Fruit fly (Drosophila melanogaster) whole organism, prepupa: ENCODE data around the gene kat-60L1.
A peak's percentile ranks its signal among the peaks of the same experiment; 100 is the strongest.

Experiments
- CG10631 ChIP-seq: fragments of 200-800 bp; sonication (Bioruptor generic); optimal IDR thresholded peaks from 2 replicates; lab custom pipeline; 2016; ENCODE audit warnings: missing biosample characterization, missing genetic modification characterization
- CG11294 ChIP-seq: fragments of 200-800 bp; sonication (Bioruptor generic); IDR thresholded peaks from 2 replicates; pipeline ENCODE4 v1.3.6; 2022; ENCODE audit warnings: missing biosample characterization, missing genetic modification characterization
- CG15336 ChIP-seq: fragments of 200-800 bp; sonication (Bioruptor generic); IDR thresholded peaks from 2 replicates; pipeline ENCODE4 v1.3.6; 2022; ENCODE audit warnings: missing biosample characterization, missing genetic modification characterization
- CG1621 ChIP-seq: fragments of 200-800 bp; sonication (Bioruptor generic); optimal IDR thresholded peaks from 3 replicates; lab custom pipeline; 2018; ENCODE audit warnings: missing biosample characterization, mild to moderate bottlenecking, missing genetic modification characterization
- CG16779 ChIP-seq: fragments of 200-800 bp; sonication (Bioruptor generic); optimal IDR thresholded peaks from 3 replicates; lab custom pipeline; 2017; ENCODE audit warnings: missing biosample characterization, mild to moderate bottlenecking, missing genetic modification characterization
- CG3032 ChIP-seq: fragments of 200-800 bp; optimal IDR thresholded peaks from 2 replicates; lab custom pipeline; 2019; ENCODE audit warnings: missing biosample characterization, mild to moderate bottlenecking, missing genetic modification characterization, moderate library complexity
- CG31627 ChIP-seq: fragments of 200-800 bp; sonication (Bioruptor generic); optimal IDR thresholded peaks from 3 replicates; lab custom pipeline; 2016; ENCODE audit warnings: missing biosample characterization, missing genetic modification characterization
- CG32006 ChIP-seq: fragments of 200-800 bp; sonication (Bioruptor generic); optimal IDR thresholded peaks from 3 replicates; lab custom pipeline; 2017; ENCODE audit warnings: missing biosample characterization, mild to moderate bottlenecking, missing genetic modification characterization
- CG3919 ChIP-seq: fragments of 200-800 bp; sonication (Bioruptor generic); optimal IDR thresholded peaks from 3 replicates; lab custom pipeline; 2016; ENCODE audit warnings: missing biosample characterization, missing genetic modification characterization
- CG6163 ChIP-seq: fragments of 200-800 bp; sonication (Bioruptor generic); IDR thresholded peaks from 3 replicates; pipeline ENCODE4 v1.3.6; 2022; ENCODE audit warnings: missing biosample characterization, missing genetic modification characterization
- CG6276 ChIP-seq: fragments of 200-800 bp; sonication (Bioruptor generic); optimal IDR thresholded peaks from 2 replicates; lab custom pipeline; 2017; ENCODE audit warnings: missing biosample characterization, mild to moderate bottlenecking, missing genetic modification characterization
- CG6808 ChIP-seq: fragments of 200-800 bp; sonication (Bioruptor generic); optimal IDR thresholded peaks from 3 replicates; lab custom pipeline; 2017; ENCODE audit warnings: missing biosample characterization, missing genetic modification characterization, mild to moderate bottlenecking, moderate library complexity, missing genetic modification reagents
- CG6854 ChIP-seq: fragments of 200-800 bp; sonication (Bioruptor generic); optimal IDR thresholded peaks from 2 replicates; lab custom pipeline; 2017; ENCODE audit warnings: missing biosample characterization, mild to moderate bottlenecking, missing genetic modification characterization
- CG8119 ChIP-seq: fragments of 200-800 bp; sonication (Bioruptor generic); IDR thresholded peaks from 3 replicates; pipeline ENCODE4 v1.3.6; 2022; ENCODE audit warnings: missing biosample characterization, missing genetic modification characterization
- Eip75B ChIP-seq: fragments of 200-800 bp; sonication (Bioruptor generic); optimal IDR thresholded peaks from 3 replicates; lab custom pipeline; 2016; ENCODE audit warnings: missing biosample characterization, missing genetic modification characterization
- Eip78C ChIP-seq: fragments of 200-800 bp; sonication (Bioruptor generic); peaks from one replicate; lab custom pipeline; 2016; ENCODE audit warnings: missing biosample characterization, missing genetic modification characterization
- Ets96B ChIP-seq: fragments of 200-800 bp; optimal IDR thresholded peaks from 2 replicates; lab custom pipeline; 2019; ENCODE audit warnings: missing biosample characterization, mild to moderate bottlenecking, missing genetic modification characterization, moderate library complexity
- Gug ChIP-seq: fragments of 200-800 bp; sonication (Bioruptor generic); IDR thresholded peaks from 2 replicates; pipeline ENCODE4 v1.3.6; 2022; ENCODE audit warnings: missing biosample characterization, missing genetic modification characterization
- Hr38 ChIP-seq: sonication (Bioruptor generic); optimal IDR thresholded peaks from 2 replicates; lab custom pipeline; 2016; ENCODE audit warnings: missing biosample characterization, missing genetic modification characterization
- Hr4 ChIP-seq: fragments of 200-800 bp; sonication (Bioruptor generic); optimal IDR thresholded peaks from 3 replicates; lab custom pipeline; 2016; ENCODE audit warnings: missing biosample characterization, missing genetic modification characterization
- Lpt ChIP-seq: fragments of 200-800 bp; sonication (Bioruptor generic); optimal IDR thresholded peaks from 3 replicates; lab custom pipeline; 2016; ENCODE audit warnings: missing biosample characterization, missing genetic modification characterization
- Met ChIP-seq: fragments of 200-800 bp; sonication (Bioruptor generic); optimal IDR thresholded peaks from 3 replicates; lab custom pipeline; 2016; ENCODE audit warnings: missing biosample characterization, missing genetic modification characterization
- Smox ChIP-seq: fragments of 200-800 bp; sonication (Bioruptor generic); optimal IDR thresholded peaks from 3 replicates; lab custom pipeline; 2016; ENCODE audit warnings: missing biosample characterization, missing genetic modification characterization
- Sox102F ChIP-seq: fragments of 200-800 bp; sonication (Bioruptor generic); optimal IDR thresholded peaks from 2 replicates; lab custom pipeline; 2016; ENCODE audit warnings: missing biosample characterization, mild to moderate bottlenecking, missing genetic modification characterization
- Sox14 ChIP-seq: fragments of 200-800 bp; sonication (Bioruptor generic); optimal IDR thresholded peaks from 3 replicates; lab custom pipeline; 2016; ENCODE audit warnings: missing biosample characterization, missing genetic modification characterization
- achi ChIP-seq: fragments of 200-800 bp; sonication (Bioruptor generic); optimal IDR thresholded peaks from 3 replicates; lab custom pipeline; 2016; ENCODE audit warnings: missing biosample characterization, missing genetic modification characterization
- acj6 ChIP-seq: fragments of 200-800 bp; sonication (Bioruptor generic); optimal IDR thresholded peaks from 3 replicates; lab custom pipeline; 2016; ENCODE audit warnings: missing biosample characterization, missing genetic modification characterization
- cyc ChIP-seq: fragments of 200-800 bp; sonication (Bioruptor generic); optimal IDR thresholded peaks from 3 replicates; lab custom pipeline; 2016; ENCODE audit warnings: missing biosample characterization, missing genetic modification characterization
- dsx ChIP-seq: fragments of 200-800 bp; optimal IDR thresholded peaks from 3 replicates; lab custom pipeline; 2019; ENCODE audit warnings: missing biosample characterization, mild to moderate bottlenecking, missing genetic modification characterization, moderate library complexity; ENCODE audit not compliant: poor library complexity, severe bottlenecking
- eg ChIP-seq: fragments of 200-800 bp; sonication (Bioruptor generic); IDR thresholded peaks from 3 replicates; pipeline ENCODE4 v1.3.6; 2022; ENCODE audit warnings: missing biosample characterization, missing genetic modification characterization
- esn ChIP-seq: fragments of 200-800 bp; sonication (Bioruptor generic); optimal IDR thresholded peaks from 2 replicates; lab custom pipeline; 2016; ENCODE audit warnings: missing biosample characterization, mild to moderate bottlenecking, missing genetic modification characterization, moderate library complexity
- fd59A ChIP-seq: fragments of 200-800 bp; sonication (Bioruptor generic); optimal IDR thresholded peaks from 2 replicates; lab custom pipeline; 2017; ENCODE audit warnings: missing biosample characterization, mild to moderate bottlenecking, missing genetic modification characterization, missing genetic modification reagents
- fd85E ChIP-seq: fragments of 200-800 bp; sonication (Bioruptor generic); optimal IDR thresholded peaks from 3 replicates; lab custom pipeline; 2016; ENCODE audit warnings: missing biosample characterization, missing genetic modification characterization
- fkh ChIP-seq: fragments of 200-800 bp; sonication (Bioruptor generic); optimal IDR thresholded peaks from 3 replicates; lab custom pipeline; 2017; ENCODE audit warnings: missing biosample characterization, mild to moderate bottlenecking, missing genetic modification characterization, moderate library complexity
- pdm3 ChIP-seq: fragments of 200-800 bp; sonication (Bioruptor generic); optimal IDR thresholded peaks from 3 replicates; lab custom pipeline; 2016; ENCODE audit warnings: missing biosample characterization, missing genetic modification characterization
- salr ChIP-seq, 2 experiments: fragments of 200-800 bp; sonication (Bioruptor generic); optimal IDR thresholded peaks; 3 replicates each; lab custom pipeline; 2016 to 2018; ENCODE audit warnings: missing biosample characterization in 2 of 2, missing genetic modification characterization in 2 of 2, mild to moderate bottlenecking in 1 of 2
- spab ChIP-seq: fragments of 200-800 bp; sonication (Bioruptor generic); optimal IDR thresholded peaks from 2 replicates; lab custom pipeline; 2017; ENCODE audit warnings: missing biosample characterization, mild to moderate bottlenecking, missing genetic modification characterization, missing genetic modification reagents
- ss ChIP-seq, 2 experiments: fragments of 200-800 bp; sonication (Bioruptor generic); optimal IDR thresholded peaks; 2 replicates in 1 of 2; 3 replicates in 1 of 2; lab custom pipeline; 2017 to 2018; ENCODE audit warnings: mild to moderate bottlenecking in 2 of 2, missing biosample characterization in 2 of 2, missing genetic modification characterization in 2 of 2, moderate library complexity in 1 of 2
- topi ChIP-seq: fragments of 200-800 bp; sonication (Bioruptor generic); optimal IDR thresholded peaks from 3 replicates; lab custom pipeline; 2016; ENCODE audit warnings: missing biosample characterization, missing genetic modification characterization

The kat-60L1 gene

dm6 chr3R:5801703-5802436 lies 20.3 kb downstream of the kat-60L1 start, which contains the start of gene CG11000:
Gene CG11000, plus strand, starts transcription at chr3R:5802328.
- TF ChIP-seq CG10631 (no peak), Eip75B (GFP tag; lab: Kevin White, UChicago) (no peak), topi (GFP tag; lab: Kevin White, UChicago) (no peak), Eip78C (GFP tag; lab: Kevin White, UChicago) (no peak)

- TF ChIP-seq CG1621 (tag; lab: Kevin White, UChicago) (peak; percentile 4), eg (GFP tag; lab: Robert Waterston, UW) (peak; percentile 39; the same call in 1 of the 3 replicates), CG31627 (no peak), pdm3 (no peak), CG15336 (GFP tag; lab: Robert Waterston, UW) (0 out of 2 replicates have a peak, but pooled peaks have one; percentile 32), ss (GFP tag; optimal IDR thresholded peaks at IDR 0.05; lab: Kevin White, UChicago) (peak in 1 of 2 experiments; percentile 83), CG6163 (GFP tag; lab: Robert Waterston, UW) (0 out of 3 replicates have a peak, but pooled peaks have one; percentile 23), Eip78C (GFP tag; lab: Kevin White, UChicago) (peak; percentile 59)
Measured at dm6 chr3R:5813157-5813659, 31.6 kb downstream of the kat-60L1 start, which contains the start of gene CG42675. Gene CG42675, plus strand, starts transcription at chr3R:5813609.

dm6 chr3R:5821243-5821642 lies 39.7 kb downstream of the kat-60L1 start, which contains the start of gene Hpr1:
Gene Hpr1, minus strand, starts transcription at chr3R:5821440.
- TF ChIP-seq Eip75B (GFP tag; lab: Kevin White, UChicago) (no peak), fkh (no peak), eg (GFP tag; lab: Robert Waterston, UW) (no peak), cyc (GFP tag; lab: Kevin White, UChicago) (no peak), Eip78C (GFP tag; lab: Kevin White, UChicago) (peak; percentile 61)
- TF ChIP-seq, all 60 proteins: peak for 1

dm6 chr3R:5821750-5822149 lies 40.2 kb downstream of the kat-60L1 start, which contains the start of gene CG46303:
Gene CG46303, plus strand, starts transcription at chr3R:5821972.
- TF ChIP-seq CG3919 (GFP tag; lab: Kevin White, UChicago) (no peak), Lpt (no peak), Sox102F (GFP tag; lab: Kevin White, UChicago) (no peak), CG6276 (GFP tag; lab: Kevin White, UChicago) (no peak)
- TF ChIP-seq, all 60 proteins: peak for 0

- TF ChIP-seq esn (GFP tag; lab: Kevin White, UChicago), result peak; percentile 78
- TF ChIP-seq dsx, result peak; percentile 46
- no peak for TF ChIP-seq Hr38 (GFP tag; lab: Kevin White, UChicago)
- TF ChIP-seq CG31627, result peak; percentile 60
- TF ChIP-seq cyc (GFP tag; lab: Kevin White, UChicago), result peak; percentile 67
- no peak for TF ChIP-seq salr (GFP tag; optimal IDR thresholded peaks at IDR 0.05; lab: Kevin White, UChicago)
- no peak for TF ChIP-seq spab (GFP tag; lab: Kevin White, UChicago)
- TF ChIP-seq Ets96B, result peak; percentile 67
- peak; percentile 73 for TF ChIP-seq acj6 (GFP tag; lab: Kevin White, UChicago)
- no peak for TF ChIP-seq fd85E (GFP tag; lab: Kevin White, UChicago)
- TF ChIP-seq Eip78C (GFP tag; lab: Kevin White, UChicago), result peak; percentile 88
- peak; percentile 44; the same call in 1 of the 3 replicates for TF ChIP-seq eg (GFP tag; lab: Robert Waterston, UW)
- TF ChIP-seq Sox14 (GFP tag; lab: Kevin White, UChicago), result peak; percentile 70
- no peak for TF ChIP-seq Smox (GFP tag; lab: Kevin White, UChicago)
- TF ChIP-seq achi, result peak; percentile 70
- TF ChIP-seq Met (GFP tag; lab: Kevin White, UChicago), result peak; percentile 75
- no peak for TF ChIP-seq pdm3
- no peak for TF ChIP-seq CG16779 (tag; lab: Kevin White, UChicago)
- TF ChIP-seq Lpt, result no peak
- 0 out of 2 replicates have a peak, but pooled peaks have one; percentile 32 for TF ChIP-seq Gug
- TF ChIP-seq Sox102F (GFP tag; lab: Kevin White, UChicago), result no peak
- peak; percentile 67 for TF ChIP-seq Hr4 (GFP tag; lab: Kevin White, UChicago)
- TF ChIP-seq CG3919 (GFP tag; lab: Kevin White, UChicago), result no peak
- no peak for TF ChIP-seq CG11294 (GFP tag; lab: Robert Waterston, UW)
- TF ChIP-seq CG6808, result peak; percentile 21
- TF ChIP-seq CG6854 (GFP tag; lab: Kevin White, UChicago), result no peak
- TF ChIP-seq topi (GFP tag; lab: Kevin White, UChicago), result peak; percentile 64
- peak; percentile 66 for TF ChIP-seq CG3032 (tag; lab: Kevin White, UChicago)
- no peak for TF ChIP-seq CG32006 (GFP tag; lab: Kevin White, UChicago)
- TF ChIP-seq fkh, result no peak
- no peak for TF ChIP-seq fd59A (GFP tag; lab: Kevin White, UChicago)
- TF ChIP-seq CG8119, result no peak
Measured at dm6 chr3R:5824456-5824855, 42.9 kb downstream of the kat-60L1 start, which contains the start of the genes Sec20 and dgrn. Gene Sec20, minus strand, starts transcription at chr3R:5824532. Gene dgrn, plus strand, starts transcription at chr3R:5824615.
